Worm (Caenorhabditis elegans) whole organism, young adult: ENCODE measurements around the gene str-5.

ENCODE experiments used
- T26A5.8 ChIP-seq: sonication (generic microtip); optimal IDR thresholded peaks from 2 replicates; lab custom pipeline; 2016; ENCODE audit warnings: missing genetic modification characterization, missing compliant biosample characterization
- Y53G8AR.9 ChIP-seq: fragments of 200-800 bp; sonication (Bioruptor generic); conservative IDR thresholded peaks from 2 replicates; pipeline ENCODE4 v1.3.6; 2022; ENCODE audit warnings: missing genetic modification reagents, missing genetic modification characterization, missing compliant biosample characterization
- Y79H2A.3 ChIP-seq: fragments of 200-800 bp; sonication (Bioruptor generic); conservative IDR thresholded peaks from 2 replicates; pipeline ENCODE4 v1.3.6; 2022; ENCODE audit warnings: missing genetic modification reagents, missing genetic modification characterization, missing compliant biosample characterization
- ceh-58 ChIP-seq: fragments of 200-800 bp; sonication (Bioruptor generic); IDR thresholded peaks from 2 replicates; pipeline ENCODE4 v1.3.6; 2022; ENCODE audit warnings: missing genetic modification characterization, missing compliant biosample characterization
- lin-40 ChIP-seq: sonication (generic microtip); optimal IDR thresholded peaks from 2 replicates; lab custom pipeline; 2016; ENCODE audit warnings: missing genetic modification characterization, mild to moderate bottlenecking, missing compliant biosample characterization, missing genotype, missing genetic modification reagents
- mes-4 ChIP-seq: sonication (generic microtip); optimal IDR thresholded peaks from 2 replicates; lab custom pipeline; 2016; ENCODE audit warnings: missing genotype, missing genetic modification characterization, missing compliant biosample characterization
- pha-4 ChIP-seq: fragments of 150-350 bp; sonication (generic microtip); optimal IDR thresholded peaks from 2 replicates; lab custom pipeline; 2014; ENCODE audit warnings: missing biosample characterization, missing genetic modification reagents, missing genetic modification characterization
- snpc-4 ChIP-seq, 5 experiments: fragments of 150-350 bp in 1 of 5; sonication (generic microtip) in 4 of 5; optimal IDR thresholded peaks; 2 replicates each; lab custom pipeline; 2014 to 2018; ENCODE audit warnings: missing genetic modification characterization in 5 of 5, missing biosample characterization in 3 of 5, antibody characterized with exemption in 2 of 5, mild to moderate bottlenecking in 2 of 5, missing compliant biosample characterization in 2 of 5, missing genotype in 2 of 5, moderate library complexity in 2 of 5, missing genetic modification reagents in 1 of 5
- zim-3 ChIP-seq: sonication (generic microtip); optimal IDR thresholded peaks from 2 replicates; lab custom pipeline; 2017; ENCODE audit warnings: mild to moderate bottlenecking, missing genetic modification characterization, moderate library complexity, missing compliant biosample characterization

DNA sequence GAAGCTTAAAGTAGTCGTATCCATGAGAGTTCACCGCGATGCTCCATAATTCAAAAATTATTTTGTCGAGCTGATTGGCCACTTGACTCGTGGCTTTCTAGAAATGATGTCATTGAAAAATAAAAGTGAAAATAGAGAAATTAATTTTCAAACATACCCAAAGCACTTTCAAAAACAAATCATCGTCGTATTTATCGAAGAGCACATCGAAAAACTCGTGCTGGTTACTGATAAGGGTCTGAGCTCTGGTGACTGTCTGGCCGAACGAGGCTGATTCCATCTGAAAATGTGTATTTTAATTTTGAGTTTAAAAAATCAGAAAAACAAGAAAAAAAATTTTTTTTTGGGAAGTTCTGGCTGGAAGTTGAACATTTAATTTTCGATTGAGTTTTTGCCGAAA, 40.7 kb upstream of the str-5 start:
- no peak for TF ChIP-seq Y79H2A.3 (GFP tag; lab: Robert Waterston, UW)
- TF ChIP-seq lin-40 (tag; lab: Kevin White, UChicago): no peak
- no peak for TF ChIP-seq T26A5.8 (tag; lab: Kevin White, UChicago)
- no peak for TF ChIP-seq pha-4 (tag; lab: Kevin White, UChicago)
- TF ChIP-seq Y53G8AR.9: no peak
- TF ChIP-seq snpc-4 (GFP tag; optimal IDR thresholded peaks at IDR 0.05; lab: Kevin White, UChicago): no peak
- TF ChIP-seq snpc-4 (tag; optimal IDR thresholded peaks at IDR 0.05; lab: Kevin White, UChicago): no peak
- no peak for TF ChIP-seq zim-3 (tag; lab: Kevin White, UChicago)
- no peak for TF ChIP-seq ceh-58 (GFP tag; lab: Robert Waterston, UW)
- TF ChIP-seq mes-4 (tag; lab: Kevin White, UChicago): no peak
